Worm (Caenorhabditis elegans) whole organism, L3 larva: ENCODE results near the gene T27D12.1.
A peak's percentile ranks its signal among the peaks of the same experiment; 100 is the strongest.

Experiments used
- R02D3.7 ChIP-seq: fragments of 150-350 bp; optimal IDR thresholded peaks from 2 replicates; lab custom pipeline; 2014; ENCODE audit warnings: missing biosample characterization, missing genetic modification characterization
- ZK546.5 ChIP-seq: sonication (generic microtip); optimal IDR thresholded peaks from 2 replicates; lab custom pipeline; 2017; ENCODE audit warnings: missing biosample characterization, missing genetic modification characterization
- ama-1 ChIP-seq: fragments of 150-350 bp; optimal IDR thresholded peaks from 2 replicates; lab custom pipeline; 2018
- ceh-28 ChIP-seq: fragments of 150-350 bp; optimal IDR thresholded peaks from 2 replicates; lab custom pipeline; 2014; ENCODE audit warnings: missing biosample characterization, missing genetic modification reagents, missing genetic modification characterization
- ceh-82 ChIP-seq: fragments of 150-350 bp; optimal IDR thresholded peaks from 2 replicates; lab custom pipeline; 2014; ENCODE audit warnings: missing biosample characterization, missing genetic modification characterization
- ceh-9 ChIP-seq: sonication (generic microtip); optimal IDR thresholded peaks from 2 replicates; lab custom pipeline; 2018; ENCODE audit warnings: missing biosample characterization, missing genetic modification characterization
- egl-5 ChIP-seq: fragments of 150-350 bp; optimal IDR thresholded peaks from 2 replicates; lab custom pipeline; 2017; ENCODE audit warnings: missing biosample characterization, missing genetic modification reagents, missing genetic modification characterization, inconsistent platforms
- elt-2 ChIP-seq: sonication (generic microtip); optimal IDR thresholded peaks from 2 replicates; lab custom pipeline; 2016; ENCODE audit warnings: missing genetic modification reagents, mild to moderate bottlenecking, missing genetic modification characterization, missing compliant biosample characterization
- elt-3 ChIP-seq, 3 experiments: fragments of 150-350 bp in 1 of 3; sonication (generic microtip) in 2 of 3; optimal IDR thresholded peaks; 2 replicates in 2 of 3; 4 replicates in 1 of 3; lab custom pipeline; 2014 to 2017; ENCODE audit warnings: missing biosample characterization in 3 of 3, missing genetic modification characterization in 3 of 3
- fkh-10 ChIP-seq: sonication (generic microtip); optimal IDR thresholded peaks from 2 replicates; lab custom pipeline; 2017; ENCODE audit warnings: missing biosample characterization, missing genetic modification reagents, missing genetic modification characterization
- fkh-2 ChIP-seq: fragments of 150-350 bp; optimal IDR thresholded peaks from 2 replicates; lab custom pipeline; 2014; ENCODE audit warnings: missing biosample characterization, missing genetic modification reagents, missing genetic modification characterization
- fos-1 ChIP-seq: fragments of 150-350 bp; optimal IDR thresholded peaks from 2 replicates; lab custom pipeline; 2014; ENCODE audit warnings: missing biosample characterization, missing genetic modification characterization
- lin-15B ChIP-seq: fragments of 150-350 bp; optimal IDR thresholded peaks from 2 replicates; lab custom pipeline; 2014; ENCODE audit warnings: missing biosample characterization, missing genetic modification characterization
- mdl-1 ChIP-seq: fragments of 150-350 bp; optimal IDR thresholded peaks from 2 replicates; lab custom pipeline; 2014; ENCODE audit warnings: missing biosample characterization, missing genetic modification characterization
- mml-1 ChIP-seq: fragments of 150-350 bp; sonication (generic microtip); optimal IDR thresholded peaks from 3 replicates; lab custom pipeline; 2014; ENCODE audit warnings: missing biosample characterization, missing genetic modification characterization
- nhr-11 ChIP-seq: fragments of 150-350 bp; optimal IDR thresholded peaks from 2 replicates; lab custom pipeline; 2014; ENCODE audit warnings: missing biosample characterization, missing genetic modification characterization
- nhr-23 ChIP-seq: fragments of 150-350 bp; optimal IDR thresholded peaks from 2 replicates; lab custom pipeline; 2014; ENCODE audit warnings: missing biosample characterization, missing genetic modification reagents, missing genetic modification characterization
- nhr-25 ChIP-seq: sonication (generic microtip); optimal IDR thresholded peaks from 2 replicates; lab custom pipeline; 2017; ENCODE audit warnings: missing biosample characterization, missing genetic modification characterization
- nhr-28 ChIP-seq: fragments of 150-350 bp; optimal IDR thresholded peaks from 2 replicates; lab custom pipeline; 2014; ENCODE audit warnings: missing biosample characterization, missing genetic modification characterization
- nhr-43 ChIP-seq: sonication (generic microtip); optimal IDR thresholded peaks from 2 replicates; lab custom pipeline; 2016; ENCODE audit warnings: mild to moderate bottlenecking, missing genetic modification characterization, missing compliant biosample characterization; ENCODE audit not compliant: poor library complexity, severe bottlenecking
- nhr-67 ChIP-seq: fragments of 150-350 bp; optimal IDR thresholded peaks from 2 replicates; lab custom pipeline; 2014; ENCODE audit warnings: missing biosample characterization, missing genetic modification characterization
- nhr-76 ChIP-seq: fragments of 150-350 bp; sonication (generic microtip); optimal IDR thresholded peaks from 5 replicates; lab custom pipeline; 2014; ENCODE audit warnings: missing biosample characterization, missing genetic modification characterization
- pha-4 ChIP-seq: fragments of 150-350 bp; optimal IDR thresholded peaks from 2 replicates; lab custom pipeline; 2014; ENCODE audit warnings: missing biosample characterization, missing genetic modification reagents, missing genetic modification characterization
- pqm-1 ChIP-seq: fragments of 150-350 bp; optimal IDR thresholded peaks from 2 replicates; lab custom pipeline; 2017; ENCODE audit warnings: missing biosample characterization, missing genetic modification characterization, inconsistent platforms
- sea-2 ChIP-seq: fragments of 150-350 bp; sonication (generic microtip); optimal IDR thresholded peaks from 4 replicates; lab custom pipeline; 2014; ENCODE audit warnings: missing biosample characterization, missing genetic modification reagents, missing genetic modification characterization
- snpc-4 ChIP-seq: fragments of 150-350 bp; optimal IDR thresholded peaks from 2 replicates; lab custom pipeline; 2014; ENCODE audit warnings: missing biosample characterization, missing genetic modification characterization
- tbx-2 ChIP-seq: sonication (generic microtip); optimal IDR thresholded peaks from 2 replicates; lab custom pipeline; 2016; ENCODE audit warnings: mild to moderate bottlenecking, missing genetic modification characterization, missing compliant biosample characterization
- unc-39 ChIP-seq: sonication (generic microtip); optimal IDR thresholded peaks from 4 replicates; lab custom pipeline; 2017; ENCODE audit warnings: missing biosample characterization, missing genetic modification characterization
- unc-62 ChIP-seq: fragments of 150-350 bp; sonication (generic microtip); optimal IDR thresholded peaks from 4 replicates; lab custom pipeline; 2014; ENCODE audit warnings: missing biosample characterization, missing genetic modification reagents, missing genetic modification characterization
- ztf-11 ChIP-seq: fragments of 150-350 bp; optimal IDR thresholded peaks from 2 replicates; lab custom pipeline; 2014; ENCODE audit warnings: missing biosample characterization, missing genetic modification characterization

Gene T27D12.1

DNA sequence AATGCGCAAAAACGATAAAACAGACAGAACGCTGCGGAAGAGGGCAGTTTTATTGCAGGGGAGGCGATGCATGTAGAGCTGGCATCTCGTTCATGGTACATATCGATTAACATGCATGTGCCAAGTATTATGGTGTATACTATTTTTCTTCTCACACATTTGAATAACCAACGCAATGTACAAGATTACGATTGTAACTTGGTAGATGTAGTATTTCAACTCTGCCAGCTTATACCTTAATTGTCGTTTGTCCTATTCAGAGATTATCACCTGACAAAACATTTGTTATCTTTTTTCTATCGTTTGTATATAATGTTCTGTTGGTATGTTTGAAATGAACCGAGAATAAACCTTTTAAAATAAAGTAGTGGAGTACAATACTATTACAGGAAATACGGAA is 12.5 kb upstream of the T27D12.1 start, which contains the start of gene pes-5:
Gene pes-5 (minus strand): TSS at position 101 of the 400 bp plus-strand sequence.
- TF ChIP-seq nhr-11 (no peak), fkh-10 (GFP tag; lab: Kevin White, UChicago) (no peak), fkh-2 (tag; lab: Kevin White, UChicago) (no peak), ceh-9 (tag; lab: Kevin White, UChicago) (no peak)

DNA sequence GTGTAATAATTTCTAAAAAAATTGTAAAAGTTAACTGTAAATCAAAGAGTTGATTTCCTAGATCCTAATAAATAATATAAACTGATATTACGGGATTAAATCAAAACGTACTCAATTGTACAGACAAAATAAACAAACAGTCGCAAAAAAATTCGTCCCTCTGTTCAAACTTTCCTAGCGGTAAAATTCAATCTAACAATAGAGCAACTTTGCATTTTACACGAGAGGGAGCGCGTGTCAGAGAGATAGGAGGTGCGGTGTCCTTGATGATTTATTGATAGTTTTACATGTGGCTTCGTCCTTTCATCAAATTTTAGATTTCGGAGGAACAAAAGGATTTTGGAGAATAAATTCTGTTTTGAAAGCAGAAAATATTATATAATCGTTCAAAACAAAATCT is 11.8 kb upstream of the T27D12.1 start:
- TF ChIP-seq elt-2 (tag; lab: Kevin White, UChicago): peak; percentile 13
- TF ChIP-seq nhr-23 (tag; lab: Kevin White, UChicago): peak; percentile 4
- peak; percentile 33 for TF ChIP-seq snpc-4 (tag; lab: Kevin White, UChicago)
- no peak for TF ChIP-seq nhr-67
- peak; percentile 79 for TF ChIP-seq pha-4 (tag; lab: Kevin White, UChicago)
- TF ChIP-seq lin-15B (tag; lab: Kevin White, UChicago): peak; percentile 15
- TF ChIP-seq R02D3.7 (tag; lab: Kevin White, UChicago): no peak
- no peak for TF ChIP-seq unc-62
- TF ChIP-seq nhr-25 (tag; lab: Kevin White, UChicago): peak; percentile 7
- TF ChIP-seq, all 47 proteins: peak for 6

ce11 chrII:11832475-11832874 is 9.9 kb upstream of the T27D12.1 start, which contains the start of gene clec-144:
TSS of gene clec-144 (minus strand) at chrII:11832575.
- TF ChIP-seq unc-39 (no peak), fkh-2 (tag; lab: Kevin White, UChicago) (no peak), nhr-23 (tag; lab: Kevin White, UChicago) (no peak), lin-15B (tag; lab: Kevin White, UChicago) (no peak), egl-5 (no peak), nhr-76 (tag; lab: Kevin White, UChicago) (no peak), nhr-25 (tag; lab: Kevin White, UChicago) (no peak), R02D3.7 (tag; lab: Kevin White, UChicago) (no peak), ama-1 (lab: Kevin White, UChicago) (no peak), ceh-28 (tag; lab: Kevin White, UChicago) (no peak), pha-4 (tag; lab: Kevin White, UChicago) (no peak), sea-2 (no peak), nhr-28 (tag; lab: Kevin White, UChicago) (no peak), ZK546.5 (tag; lab: Kevin White, UChicago) (no peak), mdl-1 (tag; lab: Kevin White, UChicago) (no peak), nhr-43 (tag; lab: Kevin White, UChicago) (no peak), fkh-10 (GFP tag; lab: Kevin White, UChicago) (no peak), nhr-67 (no peak), fos-1 (tag; lab: Kevin White, UChicago) (no peak)

DNA sequence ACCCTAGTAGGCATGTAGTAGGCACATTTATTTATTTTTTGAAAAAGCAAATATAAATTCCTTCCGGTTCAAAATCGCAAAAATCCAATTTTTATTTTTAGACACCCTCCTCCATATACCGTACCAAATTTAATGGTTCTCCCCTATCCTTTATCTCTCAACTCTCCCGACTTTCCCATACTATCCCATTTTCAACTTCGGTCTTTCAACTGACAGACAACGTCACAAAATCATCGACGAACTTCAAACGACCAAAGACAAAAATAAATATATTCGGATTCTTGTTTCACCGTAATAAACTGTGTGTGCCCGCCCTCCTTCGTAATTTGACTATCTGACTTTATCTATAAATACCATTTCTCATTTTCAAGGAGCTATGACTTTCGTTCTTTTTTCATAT is 7.2 kb upstream of the T27D12.1 start, which contains the start of gene T27D12.6:
Gene T27D12.6 (plus strand): TSS at position 301 of the 400 bp plus-strand sequence.
- TF ChIP-seq unc-39: no peak
- TF ChIP-seq ztf-11 (tag; lab: Kevin White, UChicago): no peak
- TF ChIP-seq ceh-82 (tag; lab: Kevin White, UChicago): no peak
- no peak for TF ChIP-seq mml-1
- TF ChIP-seq egl-5: no peak
- TF ChIP-seq elt-3 (tag; optimal IDR thresholded peaks at IDR 0.05; lab: Kevin White, UChicago): no peak
- no peak for TF ChIP-seq snpc-4 (tag; lab: Kevin White, UChicago)
- no peak for TF ChIP-seq tbx-2 (tag; lab: Kevin White, UChicago)

- TF ChIP-seq pqm-1 (tag; lab: Kevin White, UChicago): peak; percentile 1
- TF ChIP-seq ceh-82 (tag; lab: Kevin White, UChicago): no peak
- TF ChIP-seq fkh-2 (tag; lab: Kevin White, UChicago): no peak
- peak; percentile 37 for TF ChIP-seq nhr-76 (tag; lab: Kevin White, UChicago)
- TF ChIP-seq elt-3 (tag; optimal IDR thresholded peaks at IDR 0.05; lab: Kevin White, UChicago): peak in 1 of 3 experiments; percentile 46
- TF ChIP-seq elt-2 (tag; lab: Kevin White, UChicago): peak; percentile 69
- TF ChIP-seq lin-15B (tag; lab: Kevin White, UChicago): no peak
- TF ChIP-seq nhr-23 (tag; lab: Kevin White, UChicago): peak; percentile 63
- TF ChIP-seq nhr-43 (tag; lab: Kevin White, UChicago): peak; percentile 91
Observed at ce11 chrII:11836554-11837218, 5.7 kb upstream of the T27D12.1 start.
